Worm (Caenorhabditis elegans): ENCODE results near the gene rmif-2.

DNA sequence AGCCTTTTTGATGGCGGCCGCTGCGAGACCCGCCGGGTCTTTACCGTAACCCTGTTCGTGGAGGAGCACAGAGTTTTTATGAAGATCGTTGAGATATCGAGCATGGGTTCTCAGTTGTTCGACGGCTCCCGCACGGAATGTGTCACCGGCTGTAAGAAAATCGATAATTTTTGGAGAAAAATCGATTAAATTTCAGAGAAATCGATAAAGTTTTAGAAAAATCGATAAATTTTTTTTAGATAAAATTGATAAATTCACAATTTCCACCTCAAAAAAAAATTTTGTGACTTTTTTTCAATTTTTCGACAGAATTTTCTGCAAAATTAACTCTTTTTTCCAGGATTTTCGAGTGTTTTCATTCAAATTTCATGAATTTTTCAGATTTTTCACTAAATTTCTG lies 52.4 kb downstream of the rmif-2 start:
- TF ChIP-seq aly-1 (tag; optimal IDR thresholded peaks at IDR 0.05) (no peak), ama-1 (optimal IDR thresholded peaks at IDR 0.05) (no peak), flt-1 (GFP tag; IDR thresholded peaks at IDR 0.05) (no peak), sea-1 (GFP tag; conservative IDR thresholded peaks at IDR 0.05) (no peak), tra-4 (tag; optimal IDR thresholded peaks at IDR 0.05) (no peak), hmg-4 (GFP tag; optimal IDR thresholded peaks at IDR 0.05) (no peak)
